Fruit fly (Drosophila melanogaster): ENCODE data around the gene Axs.

The Axs gene

dm6 chrX:16723203-16724173, 39.8 kb upstream of the Axs start (continued):
- TF ChIP-seq CG3407 (GFP tag; optimal IDR thresholded peaks at IDR 0.05) (peak; percentile 63), D19A (tag; optimal IDR thresholded peaks at IDR 0.05) (peak; percentile 65), Pdp1 (GFP tag; optimal IDR thresholded peaks at IDR 0.05) (peak; percentile 34 to 35), CG30431 (GFP tag; optimal IDR thresholded peaks at IDR 0.05) (peak; percentile 43), CG10979 (tag; optimal IDR thresholded peaks at IDR 0.05) (peak; percentile 65), Hey (tag; optimal IDR thresholded peaks at IDR 0.05) (no peak), Drgx (GFP tag; IDR thresholded peaks at IDR 0.05) (peak; percentile 61; the same call in 1 of the 2 replicates), NC2α (GFP tag; optimal IDR thresholded peaks at IDR 0.05) (no peak), HLHmδ (GFP tag; optimal IDR thresholded peaks at IDR 0.05) (no peak), Lpt (GFP tag; optimal IDR thresholded peaks at IDR 0.05) (no peak), cas (GFP tag; IDR thresholded peaks at IDR 0.05) (no peak), Xrp1 (GFP tag; IDR thresholded peaks at IDR 0.05) (peak; percentile 74), sisA (GFP tag; IDR thresholded peaks at IDR 0.05) (peak; percentile 56), CG15696 (tag; optimal IDR thresholded peaks at IDR 0.05) (no peak), CG10147 (GFP tag; optimal IDR thresholded peaks at IDR 0.05) (peak; percentile 43), CG8388 (GFP tag; optimal IDR thresholded peaks at IDR 0.05) (peak; percentile 80), Nf-YC (tag; optimal IDR thresholded peaks at IDR 0.05) (peak; percentile 51), CG13123 (GFP tag; optimal IDR thresholded peaks at IDR 0.05) (peak; percentile 17), jing (GFP tag; optimal IDR thresholded peaks at IDR 0.05) (peak; percentile 39), ro (GFP tag; IDR thresholded peaks at IDR 0.05) (peak; percentile 26; the same call in 1 of the 2 replicates), gem (tag; optimal IDR thresholded peaks at IDR 0.05) (peak; percentile 91), Med (GFP tag) (peak; percentile 77), MESR4 (GFP tag; optimal IDR thresholded peaks at IDR 0.05) (no peak), CG5953 (GFP tag; IDR thresholded peaks at IDR 0.05) (peak; percentile 13; the same call in 1 of the 2 replicates), gfzf (GFP tag; optimal IDR thresholded peaks at IDR 0.05) (no peak), Oli (tag; optimal IDR thresholded peaks at IDR 0.05) (peak; percentile 80), lov (optimal IDR thresholded peaks at IDR 0.05) (no peak), lov (GFP tag; IDR thresholded peaks at IDR 0.05) (no peak), CG3995 (GFP tag; optimal IDR thresholded peaks at IDR 0.05) (no peak), HLH4C (GFP tag; IDR thresholded peaks at IDR 0.05; ENCODE audit: partially characterized antibody) (no peak), knrl (GFP tag; IDR thresholded peaks at IDR 0.05; ENCODE audit: partially characterized antibody) (no peak), CG1024 (GFP tag; IDR thresholded peaks at IDR 0.05) (0 out of 2 replicates have a peak, but pooled peaks have one; percentile 10), CG34422 (GFP tag; IDR thresholded peaks at IDR 0.05) (peak; percentile 67; the same call in 2 of the 3 replicates), E2f1 (GFP tag; IDR thresholded peaks at IDR 0.05) (peak; percentile 68), Six4 (GFP tag; optimal IDR thresholded peaks at IDR 0.05) (peak; percentile 8), Rfx (GFP tag; IDR thresholded peaks at IDR 0.05) (peak; percentile 75), CG2889 (GFP tag; IDR thresholded peaks at IDR 0.05) (no peak), CG7271 (tag; optimal IDR thresholded peaks at IDR 0.05) (no peak), vnd (GFP tag; IDR thresholded peaks at IDR 0.05; ENCODE audit: partially characterized antibody) (no peak), CG1647 (GFP tag; optimal IDR thresholded peaks at IDR 0.05) (no peak), CG18262 (tag; optimal IDR thresholded peaks at IDR 0.05) (peak; percentile 73), CG17359 (tag; optimal IDR thresholded peaks at IDR 0.05) (peak; percentile 45), Dfd (GFP tag; optimal IDR thresholded peaks at IDR 0.05) (no peak), Hr39 (optimal IDR thresholded peaks at IDR 0.05) (no peak), Lhr (GFP tag; optimal IDR thresholded peaks at IDR 0.05) (no peak), CG6683 (GFP tag; optimal IDR thresholded peaks at IDR 0.05) (no peak), ab (GFP tag; optimal IDR thresholded peaks at IDR 0.05) (no peak), unc-4 (GFP tag; IDR thresholded peaks at IDR 0.05; ENCODE audit: partially characterized antibody) (no peak), CG6654 (GFP tag; optimal IDR thresholded peaks at IDR 0.05) (no peak)

All from whole organism, embryonic.